Worm (Caenorhabditis elegans) whole organism, mixed stage, embryonic: ENCODE data around the gene C17F4.7.

Experiments used
- elt-3 ChIP-seq: fragments of 150-350 bp; optimal IDR thresholded peaks from 2 replicates; lab custom pipeline; 2014; ENCODE audit warnings: missing biosample characterization, missing genetic modification characterization
- flh-1 ChIP-seq: fragments of 200-800 bp; sonication (Bioruptor generic); optimal IDR thresholded peaks from 2 replicates; lab custom pipeline; 2018; ENCODE audit warnings: mild to moderate bottlenecking, missing genetic modification characterization, moderate library complexity, missing compliant biosample characterization
- lsy-2 ChIP-seq: fragments of 150-350 bp; optimal IDR thresholded peaks from 2 replicates; lab custom pipeline; 2014; ENCODE audit warnings: missing biosample characterization, missing genetic modification characterization
- mep-1 ChIP-seq: fragments of 150-350 bp; optimal IDR thresholded peaks from 2 replicates; lab custom pipeline; 2017; ENCODE audit warnings: missing biosample characterization, missing genetic modification reagents, missing genetic modification characterization, inconsistent platforms
- pha-4 ChIP-seq: fragments of 150-350 bp; optimal IDR thresholded peaks from 2 replicates; lab custom pipeline; 2018; ENCODE audit warnings: missing biosample characterization, missing genetic modification reagents, missing genetic modification characterization
- sem-2 ChIP-seq: fragments of 200-800 bp; sonication (Bioruptor generic); optimal IDR thresholded peaks from 2 replicates; lab custom pipeline; 2018; ENCODE audit warnings: mild to moderate bottlenecking, missing genetic modification characterization, missing compliant biosample characterization
- snpc-4 ChIP-seq: fragments of 150-350 bp; optimal IDR thresholded peaks from 2 replicates; lab custom pipeline; 2014; ENCODE audit warnings: missing biosample characterization, missing genetic modification characterization
- unc-62 ChIP-seq: fragments of 150-350 bp; optimal IDR thresholded peaks from 2 replicates; lab custom pipeline; 2014; ENCODE audit warnings: missing biosample characterization, missing genetic modification reagents, missing genetic modification characterization

ce11 chrII:3250195-3250594, 4.4 kb upstream of the C17F4.7 start:
- TF ChIP-seq pha-4 (tag; lab: Kevin White, UChicago) (no peak), snpc-4 (no peak), elt-3 (tag; lab: Kevin White, UChicago) (no peak), unc-62 (GFP tag; lab: Kevin White, UChicago) (no peak), flh-1 (GFP tag; lab: Kevin White, UChicago) (no peak), mep-1 (tag; lab: Kevin White, UChicago) (no peak), sem-2 (GFP tag; lab: Kevin White, UChicago) (no peak), lsy-2 (no peak)
